Worm (Caenorhabditis elegans) whole organism, young adult: Measurements from ENCODE around the gene F35E8.6.

Source experiments
- lin-26 ChIP-seq: fragments of 200-800 bp; sonication (Bioruptor generic); IDR thresholded peaks from 2 replicates; pipeline ENCODE4 v1.3.6; 2022; ENCODE audit warnings: missing genetic modification reagents, missing genetic modification characterization, missing compliant biosample characterization
- rpc-1 ChIP-seq, 2 experiments: fragments of 150-350 bp in 1 of 2; sonication (generic microtip) in 1 of 2; optimal IDR thresholded peaks; 2 replicates each; lab custom pipeline; 2014 to 2018; ENCODE audit warnings: missing biosample characterization in 1 of 2, missing genetic modification characterization in 1 of 2, missing genetic modification reagents in 1 of 2, missing genotype in 1 of 2

ce11 chrV:15879508-15879907, 32.4 kb upstream of the F35E8.6 start, which contains the start of gene nhr-84:
- no peak for TF ChIP-seq rpc-1 (optimal IDR thresholded peaks at IDR 0.05; lab: Kevin White, UChicago)
- TF ChIP-seq rpc-1 (tag; optimal IDR thresholded peaks at IDR 0.05; lab: Kevin White, UChicago) = no peak
- no peak for TF ChIP-seq lin-26 (GFP tag; lab: Robert Waterston, UW)
